Worm (Caenorhabditis elegans): Measurements from ENCODE around the gene F45H10.5.

F45H10.5 gene

ce11 chrII:13521977-13522404, 20.3 kb downstream of the F45H10.5 start (continued):
- TF ChIP-seq egl-44 (GFP tag; IDR thresholded peaks at IDR 0.05) (no peak), hmg-20 (GFP tag; IDR thresholded peaks at IDR 0.05) (0 out of 2 replicates have a peak, but pooled peaks have one; percentile 41), ekl-4 (GFP tag; IDR thresholded peaks at IDR 0.05) (peak; percentile 87), pbrm-1 (GFP tag; IDR thresholded peaks at IDR 0.05) (peak; percentile 94), bed-2 (GFP tag; IDR thresholded peaks at IDR 0.05) (no peak), tbx-9 (tag; optimal IDR thresholded peaks at IDR 0.05; ENCODE audit: borderline replicate concordance) (no peak), dpff-1 (tag; optimal IDR thresholded peaks at IDR 0.05) (no peak), F22D6.2 (tag; optimal IDR thresholded peaks at IDR 0.05) (no peak), T07F8.4 (tag; optimal IDR thresholded peaks at IDR 0.05) (no peak), mcd-1 (GFP tag; IDR thresholded peaks at IDR 0.05) (peak; percentile 56), egl-18 (GFP tag; IDR thresholded peaks at IDR 0.05) (no peak), athp-1 (tag; optimal IDR thresholded peaks at IDR 0.05) (no peak), die-1 (tag; optimal IDR thresholded peaks at IDR 0.05) (peak; percentile 18), aptf-3 (GFP tag; IDR thresholded peaks at IDR 0.05) (no peak), ama-1 (optimal IDR thresholded peaks at IDR 0.05) (peak; percentile 54), ama-1 (GFP tag; optimal IDR thresholded peaks at IDR 0.05) (peak in 1 of 2 experiments; percentile 27), F55B11.4 (tag; optimal IDR thresholded peaks at IDR 0.05; ENCODE audit: borderline replicate concordance, insufficient read depth) (no peak), hsf-1 (GFP tag; IDR thresholded peaks at IDR 0.05) (peak; percentile 68), ceh-79 (tag; optimal IDR thresholded peaks at IDR 0.05) (no peak), Y56A3A.18 (GFP tag; IDR thresholded peaks at IDR 0.05) (no peak), pha-4 (tag; optimal IDR thresholded peaks at IDR 0.05) (no peak), ceh-40 (GFP tag; IDR thresholded peaks at IDR 0.05) (no peak), attf-3 (GFP tag; conservative IDR thresholded peaks at IDR 0.05) (no peak), lin-26 (GFP tag; IDR thresholded peaks at IDR 0.05) (peak; percentile 83), ztf-6 (GFP tag; IDR thresholded peaks at IDR 0.05) (no peak), sdz-38 (tag; optimal IDR thresholded peaks at IDR 0.05) (no peak), nfyb-1 (GFP tag; IDR thresholded peaks at IDR 0.05) (no peak; the same call in 1 of the 2 replicates), snpc-3.4 (tag; optimal IDR thresholded peaks at IDR 0.05) (peak; percentile 97), unc-130 (GFP tag; optimal IDR thresholded peaks at IDR 0.05) (peak; percentile 67), Y53F4B.3 (GFP tag; IDR thresholded peaks at IDR 0.05) (0 out of 2 replicates have a peak, but pooled peaks have one; percentile 15), F23B12.7 (tag; optimal IDR thresholded peaks at IDR 0.05; ENCODE audit: insufficient read depth) (no peak), madf-6 (GFP tag; IDR thresholded peaks at IDR 0.05) (peak; percentile 83), nhr-90 (tag; optimal IDR thresholded peaks at IDR 0.05) (no peak), atf-7 (tag; optimal IDR thresholded peaks at IDR 0.05) (no peak), zfh-2 (GFP tag; conservative IDR thresholded peaks at IDR 0.05) (0 out of 2 replicates have a peak, but pooled peaks have one; percentile 12), B0336.3 (GFP tag; IDR thresholded peaks at IDR 0.05) (peak; percentile 52; the same call in 1 of the 2 replicates), hmg-1.2 (GFP tag; IDR thresholded peaks at IDR 0.05) (peak; percentile 93), B0019.2 (GFP tag; conservative IDR thresholded peaks at IDR 0.05) (0 out of 2 replicates have a peak, but pooled peaks have one; percentile 50), nfya-2 (GFP tag; IDR thresholded peaks at IDR 0.05) (peak; percentile 88; the same call in 1 of the 2 replicates), dox-1 (GFP tag; IDR thresholded peaks at IDR 0.05) (peak; percentile 68), Y53G8AR.9 (GFP tag; conservative IDR thresholded peaks at IDR 0.05) (no peak), C06A6.2 (GFP tag; conservative IDR thresholded peaks at IDR 0.05) (no peak)
